Fruit fly (Drosophila melanogaster): ENCODE results near the gene CG33725.

The CG33725 gene

DNA sequence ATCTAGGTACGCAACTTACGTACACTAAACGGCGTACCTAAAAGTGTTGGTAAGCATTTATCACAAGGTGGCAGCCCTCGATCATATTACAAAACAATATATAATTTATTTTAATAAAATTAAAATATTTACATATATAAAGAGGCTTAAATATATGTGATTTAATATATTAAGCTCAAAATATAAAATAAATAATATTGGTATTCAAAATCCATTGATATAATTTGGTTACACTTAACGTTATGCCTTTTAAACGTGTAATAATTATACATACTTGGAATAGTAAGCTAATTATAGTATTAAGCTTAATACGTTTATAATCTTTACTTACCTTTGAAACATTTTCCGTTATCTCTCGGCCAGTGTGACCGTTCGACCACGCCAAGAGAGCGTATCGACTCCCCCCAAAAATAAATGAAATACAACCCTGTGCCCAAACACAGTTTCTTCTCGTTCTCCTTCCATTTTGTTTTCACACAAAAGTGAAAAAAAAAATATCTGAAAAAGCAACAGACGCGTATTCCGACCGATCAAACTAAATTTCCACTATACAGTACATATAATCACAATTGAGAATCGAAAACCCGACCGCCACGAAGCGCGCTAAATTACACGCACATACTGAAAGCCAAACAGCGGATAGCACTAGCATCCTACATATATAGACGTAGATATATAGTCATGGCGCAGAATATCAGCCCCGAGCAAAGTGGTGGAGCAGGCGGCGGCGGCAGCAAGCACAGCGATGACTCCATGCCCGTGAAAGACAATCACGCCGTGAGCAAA, 21.6 kb downstream of the CG33725 start, which contains the start of the genes CG10646 and vih (continued):
- peak; percentile 26 for TF ChIP-seq CG8388 (GFP tag; optimal IDR thresholded peaks at IDR 0.05)
- no peak for TF ChIP-seq CG11504 (tag; optimal IDR thresholded peaks at IDR 0.05)
- TF ChIP-seq Ets65A (GFP tag): peak; percentile 92
- TF ChIP-seq zfh2 (GFP tag; optimal IDR thresholded peaks at IDR 0.05): peak; percentile 22
- peak; percentile 17 for TF ChIP-seq CG6765 (GFP tag; optimal IDR thresholded peaks at IDR 0.05)
- no peak for TF ChIP-seq Dfd (GFP tag; optimal IDR thresholded peaks at IDR 0.05)
- peak; percentile 45 for TF ChIP-seq sug (tag; optimal IDR thresholded peaks at IDR 0.05)
- TF ChIP-seq CG12104 (GFP tag; optimal IDR thresholded peaks at IDR 0.05): peak; percentile 42
- TF ChIP-seq zfh1 (GFP tag; IDR thresholded peaks at IDR 0.05): no peak; the same call in 2 of the 3 replicates
- TF ChIP-seq MESR4 (GFP tag; optimal IDR thresholded peaks at IDR 0.05): peak; percentile 96
- no peak for TF ChIP-seq prd (optimal IDR thresholded peaks at IDR 0.05)
- peak; percentile 40; the same call in 1 of the 3 replicates for TF ChIP-seq prd (GFP tag; IDR thresholded peaks at IDR 0.05)
- TF ChIP-seq Myb (GFP tag; optimal IDR thresholded peaks at IDR 0.05): peak; percentile 90
- no peak for TF ChIP-seq danr (GFP tag; IDR thresholded peaks at IDR 0.05)
- TF ChIP-seq CG7987 (GFP tag; optimal IDR thresholded peaks at IDR 0.05): no peak
- peak; percentile 5 for TF ChIP-seq ems (GFP tag; optimal IDR thresholded peaks at IDR 0.05)
- peak; percentile 50 for TF ChIP-seq BEAF-32 (GFP tag; optimal IDR thresholded peaks at IDR 0.05)
- TF ChIP-seq Nf-YC (tag; optimal IDR thresholded peaks at IDR 0.05): peak; percentile 63
- TF ChIP-seq scrt (GFP tag; optimal IDR thresholded peaks at IDR 0.05): no peak
- TF ChIP-seq crol (GFP tag; IDR thresholded peaks at IDR 0.05): no peak
- peak; percentile 14 for TF ChIP-seq dmrt99B (tag; optimal IDR thresholded peaks at IDR 0.05)
- no peak; the same call in 1 of the 2 replicates for TF ChIP-seq ttk (GFP tag; IDR thresholded peaks at IDR 0.05)
- peak; percentile 43 for TF ChIP-seq CG8290 (GFP tag; optimal IDR thresholded peaks at IDR 0.05)
- no peak for TF ChIP-seq CG8290 (tag; optimal IDR thresholded peaks at IDR 0.05)
- TF ChIP-seq CG4424 (GFP tag; optimal IDR thresholded peaks at IDR 0.05): peak; percentile 51
- TF ChIP-seq cg (GFP tag; optimal IDR thresholded peaks at IDR 0.05): no peak
- TF ChIP-seq ato (GFP tag; IDR thresholded peaks at IDR 0.05; ENCODE audit: partially characterized antibody): no peak
- TF ChIP-seq yki (optimal IDR thresholded peaks at IDR 0.05): no peak
- no peak for TF ChIP-seq rib (GFP tag; IDR thresholded peaks at IDR 0.05)
- TF ChIP-seq D19B (GFP tag; optimal IDR thresholded peaks at IDR 0.05): no peak
- TF ChIP-seq sd (tag; optimal IDR thresholded peaks at IDR 0.05): no peak
- TF ChIP-seq kay (GFP tag; optimal IDR thresholded peaks at IDR 0.05): peak; percentile 13
- no peak for TF ChIP-seq Adf1 (GFP tag; IDR thresholded peaks at IDR 0.05)
- TF ChIP-seq Kr (GFP tag; optimal IDR thresholded peaks at IDR 0.05): no peak
- TF ChIP-seq run (tag; optimal IDR thresholded peaks at IDR 0.05): no peak
- TF ChIP-seq jing (GFP tag; optimal IDR thresholded peaks at IDR 0.05): no peak
- TF ChIP-seq ewg (GFP tag; optimal IDR thresholded peaks at IDR 0.05): peak; percentile 27
- no peak for TF ChIP-seq sr (GFP tag; IDR thresholded peaks at IDR 0.05)
- peak in 1 of 2 experiments; percentile 49 for TF ChIP-seq Hr51 (GFP tag; optimal IDR thresholded peaks at IDR 0.05)
- peak; percentile 73 for TF ChIP-seq CG2712 (tag; optimal IDR thresholded peaks at IDR 0.05)
- peak; percentile 21 for TF ChIP-seq CG15601 (tag; optimal IDR thresholded peaks at IDR 0.05)
- no peak for TF ChIP-seq dm (GFP tag; optimal IDR thresholded peaks at IDR 0.05)
- no peak for TF ChIP-seq Tbp (GFP tag; optimal IDR thresholded peaks at IDR 0.05)
- TF ChIP-seq CG1647 (GFP tag; optimal IDR thresholded peaks at IDR 0.05): no peak
- TF ChIP-seq HLH54F (GFP tag; optimal IDR thresholded peaks at IDR 0.05): peak; percentile 30
- peak; percentile 63 for TF ChIP-seq nmo (GFP tag; optimal IDR thresholded peaks at IDR 0.05)
- peak in 1 of 2 experiments; percentile 33 for TF ChIP-seq crp (GFP tag; optimal IDR thresholded peaks at IDR 0.05)
- TF ChIP-seq gsb (GFP tag; IDR thresholded peaks at IDR 0.05): no peak
- 0 out of 2 replicates have a peak, but pooled peaks have one; percentile 3 for TF ChIP-seq ranshi (GFP tag; IDR thresholded peaks at IDR 0.05)
- no peak for TF ChIP-seq eyg (GFP tag; optimal IDR thresholded peaks at IDR 0.05)
